Worm (Caenorhabditis elegans): ENCODE results near the gene C44H9.7.

C44H9.7 gene

DNA sequence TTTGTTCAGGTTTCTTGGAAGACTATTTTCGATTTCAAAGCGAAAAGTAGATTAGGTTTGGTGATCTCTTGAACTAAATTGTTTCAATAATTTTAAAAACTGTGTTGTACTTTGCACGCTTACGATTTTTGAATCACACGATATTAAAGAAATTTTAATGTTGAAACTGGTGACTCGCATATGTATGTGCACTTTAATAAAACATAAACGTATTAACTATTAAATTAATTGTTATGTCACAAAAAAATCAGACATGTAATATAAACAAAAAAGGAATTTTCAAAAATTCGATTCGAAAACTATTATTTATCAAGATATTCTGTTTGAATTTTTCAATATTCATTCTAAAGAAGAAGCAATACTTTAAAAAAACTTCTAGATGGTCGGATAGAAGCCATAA is 27.4 kb downstream of the C44H9.7 start, which contains the start of gene ugt-15:
Gene ugt-15, plus strand, starts transcription at position 301 of the 400 bp plus-strand sequence.
- TF ChIP-seq tra-4 (tag; optimal IDR thresholded peaks at IDR 0.05) (no peak), hmg-4 (GFP tag; optimal IDR thresholded peaks at IDR 0.05) (no peak), scrt-1 (GFP tag; IDR thresholded peaks at IDR 0.05) (no peak), flt-1 (GFP tag; IDR thresholded peaks at IDR 0.05) (no peak), tbx-37 (GFP tag; conservative IDR thresholded peaks at IDR 0.05) (no peak)

DNA sequence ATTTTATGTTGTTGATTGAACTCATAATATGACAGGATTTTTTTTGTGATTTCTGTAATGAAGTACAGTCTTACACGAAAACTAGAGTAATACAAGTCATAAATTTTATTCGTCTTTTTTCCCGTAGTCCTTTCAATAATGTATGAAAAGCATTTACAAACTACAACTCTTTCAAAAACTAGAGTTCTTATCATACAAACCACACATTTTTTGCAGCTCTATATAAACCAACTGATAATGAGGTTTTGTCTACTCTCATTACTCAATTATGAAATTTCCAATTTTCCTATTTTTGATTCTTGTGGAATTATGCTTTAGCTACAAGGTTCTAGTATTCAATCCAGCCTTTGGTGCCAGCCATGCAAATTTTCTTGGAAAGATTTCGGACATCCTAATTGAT is 29.9 kb downstream of the C44H9.7 start, which contains the start of gene ugt-16:
Gene ugt-16, plus strand, starts transcription at position 248 of the 400 bp plus-strand sequence.
- TF ChIP-seq scrt-1 (GFP tag; IDR thresholded peaks at IDR 0.05) = no peak

ce11 chrV:12822065-12822464 is 32.6 kb downstream of the C44H9.7 start:
- TF ChIP-seq scrt-1 (GFP tag; IDR thresholded peaks at IDR 0.05) = no peak
- TF ChIP-seq sea-1 (GFP tag; conservative IDR thresholded peaks at IDR 0.05) = no peak
- no peak for TF ChIP-seq ets-7 (tag; optimal IDR thresholded peaks at IDR 0.05)
- no peak for TF ChIP-seq F13C5.2 (tag; optimal IDR thresholded peaks at IDR 0.05)
- TF ChIP-seq B0310.2 (tag; optimal IDR thresholded peaks at IDR 0.05) = no peak
- no peak for TF ChIP-seq ama-1 (optimal IDR thresholded peaks at IDR 0.05)
- TF ChIP-seq aly-1 (tag; optimal IDR thresholded peaks at IDR 0.05) = no peak
- no peak for TF ChIP-seq flt-1 (GFP tag; IDR thresholded peaks at IDR 0.05)
- TF ChIP-seq ceh-13 (GFP tag; optimal IDR thresholded peaks at IDR 0.05) = no peak
- TF ChIP-seq tbx-11 (GFP tag; IDR thresholded peaks at IDR 0.05) = no peak
- TF ChIP-seq hmbx-1 (tag; optimal IDR thresholded peaks at IDR 0.05) = no peak
- TF ChIP-seq hmg-4 (GFP tag; optimal IDR thresholded peaks at IDR 0.05) = no peak
- no peak for TF ChIP-seq tbx-37 (GFP tag; conservative IDR thresholded peaks at IDR 0.05)
- TF ChIP-seq tra-4 (tag; optimal IDR thresholded peaks at IDR 0.05) = no peak
- no peak for TF ChIP-seq pes-1 (GFP tag; IDR thresholded peaks at IDR 0.05)

DNA sequence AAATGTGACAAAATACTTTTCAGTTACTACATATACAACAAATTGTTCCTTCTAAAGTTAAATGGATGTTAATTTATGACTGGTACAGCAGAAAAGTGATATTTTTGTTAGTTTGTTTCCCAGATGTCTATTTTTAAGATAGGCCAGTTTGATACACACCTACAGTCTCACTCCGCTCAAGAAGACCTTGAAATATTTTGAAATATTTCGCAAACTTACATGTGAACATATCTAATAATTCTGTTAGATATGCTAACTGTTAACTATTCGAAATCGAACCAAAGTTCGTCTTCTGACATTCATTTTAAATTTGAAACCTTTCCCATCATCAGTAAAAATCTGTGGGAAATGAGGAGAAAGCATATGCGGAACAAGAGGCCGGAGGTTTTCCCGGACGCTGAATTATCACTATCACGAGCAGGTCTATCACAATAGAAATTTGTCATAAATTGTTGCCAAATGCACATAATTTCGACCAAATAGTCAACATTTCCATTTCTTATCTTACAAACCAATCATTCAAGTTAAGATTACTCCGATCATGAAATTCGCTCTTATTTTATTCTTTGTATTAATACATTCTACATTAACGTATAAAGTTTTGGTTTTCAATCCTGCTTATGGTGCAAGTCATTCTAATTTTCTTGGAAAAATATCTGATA is 34.7 kb downstream of the C44H9.7 start, which contains the start of the genes ZC443.4 and ugt-18:
Gene ZC443.4, minus strand, starts transcription at position 95 of the 662 bp plus-strand sequence.
Gene ugt-18, plus strand, starts transcription at position 469 of the 662 bp plus-strand sequence.
- TF ChIP-seq ceh-36 (tag; optimal IDR thresholded peaks at IDR 0.05) = no peak
- no peak for TF ChIP-seq B0310.2 (tag; optimal IDR thresholded peaks at IDR 0.05)
- TF ChIP-seq hnd-1 (tag; optimal IDR thresholded peaks at IDR 0.05) = no peak
- TF ChIP-seq ets-7 (tag; optimal IDR thresholded peaks at IDR 0.05) = no peak
- no peak for TF ChIP-seq ama-1 (optimal IDR thresholded peaks at IDR 0.05)
- no peak for TF ChIP-seq hmg-4 (GFP tag; optimal IDR thresholded peaks at IDR 0.05)
- TF ChIP-seq tbx-37 (GFP tag; conservative IDR thresholded peaks at IDR 0.05) = no peak
- no peak for TF ChIP-seq F13C5.2 (tag; optimal IDR thresholded peaks at IDR 0.05)
- TF ChIP-seq aly-1 (tag; optimal IDR thresholded peaks at IDR 0.05) = no peak
- TF ChIP-seq ceh-13 (GFP tag; optimal IDR thresholded peaks at IDR 0.05) = no peak
- no peak for TF ChIP-seq sea-1 (GFP tag; conservative IDR thresholded peaks at IDR 0.05)
- TF ChIP-seq pes-1 (GFP tag; IDR thresholded peaks at IDR 0.05) = no peak
- TF ChIP-seq tbx-11 (GFP tag; IDR thresholded peaks at IDR 0.05) = no peak

DNA sequence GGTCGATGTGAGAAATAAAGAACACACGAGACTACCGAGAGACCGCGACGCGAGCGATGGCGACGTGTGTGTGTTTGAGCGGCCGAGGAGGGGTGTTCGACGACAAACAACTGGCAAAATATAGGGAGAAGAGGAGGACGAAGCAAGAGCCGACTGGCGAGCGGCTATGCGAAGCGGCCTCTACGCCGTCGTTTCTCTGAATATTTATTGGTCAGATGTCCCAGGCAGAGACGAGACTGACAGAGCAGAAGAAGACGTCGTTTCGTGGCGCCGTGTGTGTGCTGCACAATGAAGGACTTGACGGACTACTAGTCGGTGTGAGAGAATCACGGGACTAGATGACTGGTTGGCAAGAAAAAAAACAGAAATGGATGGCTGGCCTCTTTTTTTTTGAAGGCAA is 35.5 kb downstream of the C44H9.7 start:
- TF ChIP-seq tbx-37 (GFP tag; conservative IDR thresholded peaks at IDR 0.05) = no peak
- no peak for TF ChIP-seq B0310.2 (tag; optimal IDR thresholded peaks at IDR 0.05)
- TF ChIP-seq hmg-4 (GFP tag; optimal IDR thresholded peaks at IDR 0.05) = no peak
- no peak for TF ChIP-seq F13C5.2 (tag; optimal IDR thresholded peaks at IDR 0.05)

- TF ChIP-seq scrt-1 (GFP tag; IDR thresholded peaks at IDR 0.05) = no peak
- no peak for TF ChIP-seq pes-1 (GFP tag; IDR thresholded peaks at IDR 0.05)
- no peak for TF ChIP-seq B0310.2 (tag; optimal IDR thresholded peaks at IDR 0.05)
Observed at ce11 chrV:12818486-12818885, 36.2 kb downstream of the C44H9.7 start.

- TF ChIP-seq tbx-11 (GFP tag; IDR thresholded peaks at IDR 0.05) = no peak
- TF ChIP-seq scrt-1 (GFP tag; IDR thresholded peaks at IDR 0.05) = no peak
- TF ChIP-seq tra-4 (tag; optimal IDR thresholded peaks at IDR 0.05) = no peak
- TF ChIP-seq hmg-4 (GFP tag; optimal IDR thresholded peaks at IDR 0.05) = no peak
- TF ChIP-seq sea-1 (GFP tag; conservative IDR thresholded peaks at IDR 0.05) = no peak
- TF ChIP-seq ceh-13 (GFP tag; optimal IDR thresholded peaks at IDR 0.05) = no peak
- no peak for TF ChIP-seq tbx-37 (GFP tag; conservative IDR thresholded peaks at IDR 0.05)
- TF ChIP-seq aly-1 (tag; optimal IDR thresholded peaks at IDR 0.05) = no peak
- no peak for TF ChIP-seq ets-7 (tag; optimal IDR thresholded peaks at IDR 0.05)
Observed at ce11 chrV:12816672-12817071, 38.0 kb downstream of the C44H9.7 start.

DNA sequence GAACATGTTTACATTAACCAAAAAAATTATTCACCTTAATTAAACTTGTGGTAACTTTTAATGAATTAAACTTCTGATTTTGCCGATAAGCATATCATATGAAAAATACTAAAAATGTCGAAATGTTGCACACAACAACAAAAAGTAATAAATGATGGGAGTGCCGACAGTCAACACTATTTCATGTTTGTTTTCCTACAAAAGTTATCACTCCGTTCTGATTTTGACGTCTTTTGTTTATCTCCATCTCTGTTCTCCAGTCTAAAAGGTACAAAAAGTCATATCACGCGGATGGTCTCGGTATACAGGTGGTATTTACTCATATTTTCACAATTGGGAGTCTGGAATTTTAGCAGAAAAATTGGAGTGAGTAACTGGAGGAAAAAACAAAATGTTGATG is 39.3 kb downstream of the C44H9.7 start:
- TF ChIP-seq ets-7 (tag; optimal IDR thresholded peaks at IDR 0.05) = no peak
- no peak for TF ChIP-seq scrt-1 (GFP tag; IDR thresholded peaks at IDR 0.05)
- TF ChIP-seq B0310.2 (tag; optimal IDR thresholded peaks at IDR 0.05) = no peak
- TF ChIP-seq hnd-1 (tag; optimal IDR thresholded peaks at IDR 0.05) = no peak
- TF ChIP-seq aly-1 (tag; optimal IDR thresholded peaks at IDR 0.05) = no peak
- no peak for TF ChIP-seq hmg-4 (GFP tag; optimal IDR thresholded peaks at IDR 0.05)
- TF ChIP-seq sea-1 (GFP tag; conservative IDR thresholded peaks at IDR 0.05) = no peak
- no peak for TF ChIP-seq pes-1 (GFP tag; IDR thresholded peaks at IDR 0.05)
- no peak for TF ChIP-seq F13C5.2 (tag; optimal IDR thresholded peaks at IDR 0.05)
- TF ChIP-seq ceh-13 (GFP tag; optimal IDR thresholded peaks at IDR 0.05) = no peak
- TF ChIP-seq tbx-11 (GFP tag; IDR thresholded peaks at IDR 0.05) = no peak
- no peak for TF ChIP-seq hmbx-1 (tag; optimal IDR thresholded peaks at IDR 0.05)
- TF ChIP-seq tra-4 (tag; optimal IDR thresholded peaks at IDR 0.05) = no peak
- no peak for TF ChIP-seq tbx-37 (GFP tag; conservative IDR thresholded peaks at IDR 0.05)
- no peak for TF ChIP-seq ama-1 (optimal IDR thresholded peaks at IDR 0.05)
- no peak for TF ChIP-seq flt-1 (GFP tag; IDR thresholded peaks at IDR 0.05)

Measured in whole organism, early embryonic.